Worm (Caenorhabditis elegans) whole organism, late embryonic: ENCODE measurements around the gene nas-20.

Experiments used
- C08G9.2 ChIP-seq: sonication (generic microtip); optimal IDR thresholded peaks from 2 replicates; lab custom pipeline; 2016; ENCODE audit warnings: mild to moderate bottlenecking, missing genetic modification characterization, moderate library complexity, missing compliant biosample characterization
- C38D4.7 ChIP-seq: fragments of 200-800 bp; sonication (Bioruptor generic); optimal IDR thresholded peaks from 2 replicates; lab custom pipeline; 2018; ENCODE audit warnings: mild to moderate bottlenecking, missing genetic modification characterization, moderate library complexity, missing compliant biosample characterization
- K02D7.2 ChIP-seq: sonication (generic microtip); optimal IDR thresholded peaks from 2 replicates; lab custom pipeline; 2017; ENCODE audit warnings: mild to moderate bottlenecking, missing genetic modification characterization, missing compliant biosample characterization
- K09A11.1 ChIP-seq: sonication (generic microtip); optimal IDR thresholded peaks from 2 replicates; lab custom pipeline; 2017; ENCODE audit warnings: antibody characterized with exemption, mild to moderate bottlenecking, missing genetic modification characterization, missing compliant biosample characterization; ENCODE audit not compliant: insufficient read depth
- T23F11.4 ChIP-seq: fragments of 200-800 bp; sonication (Bioruptor generic); optimal IDR thresholded peaks from 2 replicates; lab custom pipeline; 2018; ENCODE audit warnings: mild to moderate bottlenecking, missing genetic modification characterization, missing compliant biosample characterization
- Y22D7AL.16 ChIP-seq: sonication (generic microtip); optimal IDR thresholded peaks from 2 replicates; lab custom pipeline; 2016; ENCODE audit warnings: missing genetic modification characterization, missing compliant biosample characterization
- ama-1 ChIP-seq: fragments of 150-350 bp; optimal IDR thresholded peaks from 2 replicates; lab custom pipeline; 2014
- ceh-14 ChIP-seq: sonication (generic microtip); optimal IDR thresholded peaks from 2 replicates; lab custom pipeline; 2016; ENCODE audit warnings: missing genotype, missing genetic modification characterization, missing compliant biosample characterization
- ceh-18 ChIP-seq: sonication (generic microtip); optimal IDR thresholded peaks from 2 replicates; lab custom pipeline; 2016; ENCODE audit warnings: missing genetic modification characterization, missing compliant biosample characterization
- ceh-19 ChIP-seq: fragments of 200-800 bp; sonication (Bioruptor generic); optimal IDR thresholded peaks from 2 replicates; lab custom pipeline; 2018; ENCODE audit warnings: mild to moderate bottlenecking, missing genetic modification characterization, missing compliant biosample characterization
- ceh-2 ChIP-seq: sonication (generic microtip); optimal IDR thresholded peaks from 2 replicates; lab custom pipeline; 2016; ENCODE audit warnings: missing genotype, missing genetic modification characterization, missing compliant biosample characterization
- ceh-24 ChIP-seq: sonication (generic microtip); optimal IDR thresholded peaks from 2 replicates; lab custom pipeline; 2016; ENCODE audit warnings: mild to moderate bottlenecking, missing genetic modification characterization, missing compliant biosample characterization
- ceh-30 ChIP-seq: fragments of 150-350 bp; optimal IDR thresholded peaks from 2 replicates; lab custom pipeline; 2014; ENCODE audit warnings: missing biosample characterization, missing genetic modification characterization
- ceh-31 ChIP-seq: sonication (generic microtip); optimal IDR thresholded peaks from 2 replicates; lab custom pipeline; 2016; ENCODE audit warnings: missing genetic modification characterization, missing compliant biosample characterization
- ceh-45 ChIP-seq: fragments of 200-800 bp; sonication (Bioruptor generic); IDR thresholded peaks from 2 replicates; pipeline ENCODE4 v1.3.6; 2022; ENCODE audit warnings: missing genetic modification reagents, missing genetic modification characterization, missing compliant biosample characterization
- ceh-48 ChIP-seq: sonication (generic microtip); optimal IDR thresholded peaks from 2 replicates; lab custom pipeline; 2016; ENCODE audit warnings: missing genetic modification characterization, inconsistent platforms, missing compliant biosample characterization
- ceh-6 ChIP-seq: fragments of 200-800 bp; sonication (Bioruptor generic); optimal IDR thresholded peaks from 2 replicates; lab custom pipeline; 2018; ENCODE audit warnings: mild to moderate bottlenecking, missing genetic modification characterization, missing compliant biosample characterization
- ceh-9 ChIP-seq: sonication (generic microtip); optimal IDR thresholded peaks from 2 replicates; lab custom pipeline; 2016; ENCODE audit warnings: mild to moderate bottlenecking, missing genetic modification characterization, inconsistent platforms, missing compliant biosample characterization
- che-1 ChIP-seq: sonication (generic microtip); optimal IDR thresholded peaks from 2 replicates; lab custom pipeline; 2016; ENCODE audit warnings: mild to moderate bottlenecking, missing genetic modification characterization, missing compliant biosample characterization
- dve-1 ChIP-seq: sonication (generic microtip); optimal IDR thresholded peaks from 2 replicates; lab custom pipeline; 2017; ENCODE audit warnings: antibody characterized with exemption, mild to moderate bottlenecking, missing genetic modification characterization, missing compliant biosample characterization
- elt-4 ChIP-seq: sonication (generic microtip); optimal IDR thresholded peaks from 2 replicates; lab custom pipeline; 2016; ENCODE audit warnings: missing genetic modification characterization, missing compliant biosample characterization
- ets-4 ChIP-seq: sonication (generic microtip); optimal IDR thresholded peaks from 2 replicates; lab custom pipeline; 2016; ENCODE audit warnings: missing genetic modification characterization, missing compliant biosample characterization
- eyg-1 ChIP-seq: sonication (generic microtip); optimal IDR thresholded peaks from 2 replicates; lab custom pipeline; 2016; ENCODE audit warnings: missing genotype, missing genetic modification characterization, missing compliant biosample characterization
- fax-1 ChIP-seq: sonication (generic microtip); optimal IDR thresholded peaks from 2 replicates; lab custom pipeline; 2016; ENCODE audit warnings: missing genotype, missing genetic modification characterization, missing compliant biosample characterization
- fkh-10 ChIP-seq: fragments of 150-350 bp; optimal IDR thresholded peaks from 2 replicates; lab custom pipeline; 2014; ENCODE audit warnings: missing biosample characterization, missing genetic modification reagents, missing genetic modification characterization
- gmeb-2 ChIP-seq: sonication (generic microtip); optimal IDR thresholded peaks from 2 replicates; lab custom pipeline; 2016; ENCODE audit warnings: missing genetic modification characterization, inconsistent platforms, missing compliant biosample characterization
- hlh-13 ChIP-seq: fragments of 200-800 bp; sonication (Bioruptor generic); optimal IDR thresholded peaks from 2 replicates; lab custom pipeline; 2018; ENCODE audit warnings: mild to moderate bottlenecking, missing genetic modification characterization, missing compliant biosample characterization
- hlh-6 ChIP-seq: sonication (generic microtip); optimal IDR thresholded peaks from 2 replicates; lab custom pipeline; 2016; ENCODE audit warnings: missing genotype, missing genetic modification characterization, missing compliant biosample characterization
- hlh-8 ChIP-seq: sonication (generic microtip); optimal IDR thresholded peaks from 2 replicates; lab custom pipeline; 2016; ENCODE audit warnings: missing genotype, missing genetic modification characterization, missing compliant biosample characterization
- lim-6 ChIP-seq: sonication (generic microtip); optimal IDR thresholded peaks from 2 replicates; lab custom pipeline; 2016; ENCODE audit warnings: missing genetic modification characterization, missing compliant biosample characterization
- madf-2 ChIP-seq: sonication (generic microtip); optimal IDR thresholded peaks from 2 replicates; lab custom pipeline; 2017; ENCODE audit warnings: missing genetic modification characterization, missing compliant biosample characterization
- mec-3 ChIP-seq: sonication (generic microtip); optimal IDR thresholded peaks from 2 replicates; lab custom pipeline; 2016; ENCODE audit warnings: borderline replicate concordance, missing genetic modification characterization, missing compliant biosample characterization
- nfya-1 ChIP-seq: sonication (generic microtip); optimal IDR thresholded peaks from 2 replicates; lab custom pipeline; 2017; ENCODE audit warnings: missing genetic modification characterization, mild to moderate bottlenecking, missing compliant biosample characterization, antibody characterized with exemption, moderate library complexity
- nhr-232 ChIP-seq: sonication (generic microtip); optimal IDR thresholded peaks from 2 replicates; lab custom pipeline; 2016; ENCODE audit warnings: missing genetic modification characterization, missing compliant biosample characterization
- npax-4 ChIP-seq: sonication (generic microtip); optimal IDR thresholded peaks from 2 replicates; lab custom pipeline; 2016; ENCODE audit warnings: missing genetic modification characterization, missing compliant biosample characterization
- pag-3 ChIP-seq: sonication (generic microtip); optimal IDR thresholded peaks from 2 replicates; lab custom pipeline; 2016; ENCODE audit warnings: missing compliant biosample characterization, missing genetic modification characterization, borderline replicate concordance
- pat-9 ChIP-seq: fragments of 200-800 bp; sonication (Bioruptor generic); optimal IDR thresholded peaks from 2 replicates; lab custom pipeline; 2018; ENCODE audit warnings: mild to moderate bottlenecking, missing genetic modification characterization, moderate library complexity, missing compliant biosample characterization
- pha-2 ChIP-seq: sonication (generic microtip); optimal IDR thresholded peaks from 2 replicates; lab custom pipeline; 2017; ENCODE audit warnings: mild to moderate bottlenecking, missing genetic modification characterization, missing compliant biosample characterization
- pha-4 ChIP-seq: fragments of 150-350 bp; optimal IDR thresholded peaks from 2 replicates; lab custom pipeline; 2018; ENCODE audit warnings: missing biosample characterization, missing genetic modification reagents, missing genetic modification characterization
- pqm-1 ChIP-seq: sonication (generic microtip); optimal IDR thresholded peaks from 2 replicates; lab custom pipeline; 2016; ENCODE audit warnings: missing genetic modification characterization, missing compliant biosample characterization
- pros-1 ChIP-seq: fragments of 150-350 bp; optimal IDR thresholded peaks from 2 replicates; lab custom pipeline; 2014; ENCODE audit warnings: missing biosample characterization, missing genetic modification reagents, missing genetic modification characterization
- rnt-1 ChIP-seq: sonication (generic microtip); optimal IDR thresholded peaks from 2 replicates; lab custom pipeline; 2016; ENCODE audit warnings: missing genetic modification characterization, missing compliant biosample characterization
- sdc-2 ChIP-seq: sonication (generic microtip); optimal IDR thresholded peaks from 2 replicates; lab custom pipeline; 2016; ENCODE audit warnings: missing genotype, missing genetic modification characterization, missing compliant biosample characterization
- sox-2 ChIP-seq: fragments of 200-800 bp; sonication (Bioruptor generic); IDR thresholded peaks from 2 replicates; pipeline ENCODE4 v1.3.6; 2022; ENCODE audit warnings: missing genetic modification reagents, missing genetic modification characterization, missing compliant biosample characterization
- tbx-7 ChIP-seq: sonication (generic microtip); optimal IDR thresholded peaks from 2 replicates; lab custom pipeline; 2016; ENCODE audit warnings: missing genotype, missing genetic modification characterization, missing compliant biosample characterization
- unc-3 ChIP-seq, 2 experiments: fragments of 200-800 bp in 1 of 2; sonication (Bioruptor generic) in 1 of 2; sonication (generic microtip) in 1 of 2; conservative IDR thresholded peaks in 1 of 2; optimal IDR thresholded peaks in 1 of 2; 2 replicates each; pipeline versions ENCODE4 v1.3.6 to Lab custom; 2016 to 2022; ENCODE audit warnings: missing compliant biosample characterization in 2 of 2, missing genetic modification characterization in 2 of 2, missing genetic modification reagents in 1 of 2
- unc-55 ChIP-seq: sonication (generic microtip); optimal IDR thresholded peaks from 2 replicates; lab custom pipeline; 2017; ENCODE audit warnings: missing biosample characterization, missing genetic modification reagents, missing genetic modification characterization
- unc-86 ChIP-seq: sonication (generic microtip); optimal IDR thresholded peaks from 2 replicates; lab custom pipeline; 2016; ENCODE audit warnings: missing genetic modification characterization, missing compliant biosample characterization
- zip-5 ChIP-seq: sonication (generic microtip); optimal IDR thresholded peaks from 2 replicates; lab custom pipeline; 2016; ENCODE audit warnings: missing genetic modification characterization, missing compliant biosample characterization
- ztf-16 ChIP-seq: sonication (generic microtip); optimal IDR thresholded peaks from 2 replicates; lab custom pipeline; 2017; ENCODE audit warnings: missing genetic modification characterization, missing compliant biosample characterization

The nas-20 gene

ce11 chrV:11472209-11472608, at the start of gene nas-20, which contains the start of gene nas-21:
Gene nas-20 (minus strand): TSS chrV:11472309.
Gene nas-21 (plus strand): TSS chrV:11472564.
- TF ChIP-seq eyg-1 = no peak
- TF ChIP-seq sdc-2 (tag; lab: Kevin White, UChicago) = no peak
- TF ChIP-seq rnt-1 (tag; lab: Kevin White, UChicago) = no peak
- TF ChIP-seq fkh-10 (GFP tag; lab: Kevin White, UChicago) = no peak
- TF ChIP-seq npax-4 (tag; lab: Kevin White, UChicago) = no peak
- TF ChIP-seq ceh-30 (tag; lab: Kevin White, UChicago) = no peak
- no peak for TF ChIP-seq elt-4 (tag; lab: Kevin White, UChicago)

- TF ChIP-seq rnt-1 (tag; lab: Kevin White, UChicago) = peak; percentile 25
- no peak for TF ChIP-seq lim-6 (tag; lab: Kevin White, UChicago)
- peak; percentile 73 for TF ChIP-seq nfya-1
- no peak for TF ChIP-seq fkh-10 (GFP tag; lab: Kevin White, UChicago)
- peak; percentile 27 for TF ChIP-seq dve-1 (tag; lab: Kevin White, UChicago)
- peak; percentile 32 for TF ChIP-seq pat-9 (tag; lab: Kevin White, UChicago)
- TF ChIP-seq npax-4 (tag; lab: Kevin White, UChicago) = no peak
- TF ChIP-seq fax-1 (tag; lab: Kevin White, UChicago) = no peak
- no peak for TF ChIP-seq ama-1 (lab: Kevin White, UChicago)
- no peak for TF ChIP-seq ceh-2
- peak; percentile 30 for TF ChIP-seq C38D4.7 (GFP tag; lab: Kevin White, UChicago)
- TF ChIP-seq che-1 (tag; lab: Kevin White, UChicago) = peak; percentile 63
- no peak for TF ChIP-seq Y22D7AL.16 (tag; lab: Kevin White, UChicago)
- peak; percentile 16 for TF ChIP-seq tbx-7
- peak; percentile 36 for TF ChIP-seq ceh-14 (tag; lab: Kevin White, UChicago)
- TF ChIP-seq K02D7.2 (tag; lab: Kevin White, UChicago) = no peak
- TF ChIP-seq pag-3 = no peak
- peak; percentile 50; the same call in 1 of the 2 replicates for TF ChIP-seq unc-3 (GFP tag; conservative IDR thresholded peaks at IDR 0.05; lab: Robert Waterston, UW)
- TF ChIP-seq unc-3 (tag; optimal IDR thresholded peaks at IDR 0.05; lab: Kevin White, UChicago) = peak; percentile 49
- peak; percentile 53 for TF ChIP-seq unc-55 (GFP tag; lab: Kevin White, UChicago)
- TF ChIP-seq ztf-16 (tag; lab: Kevin White, UChicago) = peak; percentile 57
- peak; percentile 50 for TF ChIP-seq gmeb-2 (tag; lab: Kevin White, UChicago)
- TF ChIP-seq ceh-24 = no peak
- TF ChIP-seq ceh-9 (tag; lab: Kevin White, UChicago) = no peak
- no peak for TF ChIP-seq ceh-6 (GFP tag; lab: Kevin White, UChicago)
- no peak for TF ChIP-seq hlh-6 (tag; lab: Kevin White, UChicago)
- TF ChIP-seq ceh-45 (GFP tag; lab: Robert Waterston, UW) = no peak
- no peak for TF ChIP-seq hlh-13 (GFP tag; lab: Kevin White, UChicago)
- TF ChIP-seq ceh-48 (tag; lab: Kevin White, UChicago) = peak; percentile 33
- no peak for TF ChIP-seq nhr-232 (tag; lab: Kevin White, UChicago)
- no peak for TF ChIP-seq mec-3 (tag; lab: Kevin White, UChicago)
- no peak for TF ChIP-seq C08G9.2 (tag; lab: Kevin White, UChicago)
- TF ChIP-seq ceh-19 (GFP tag; lab: Kevin White, UChicago) = no peak
- peak; percentile 33 for TF ChIP-seq K09A11.1 (tag; lab: Kevin White, UChicago)
- TF ChIP-seq ceh-31 = peak; percentile 43
- no peak for TF ChIP-seq pha-4
- no peak for TF ChIP-seq pqm-1 (tag; lab: Kevin White, UChicago)
- TF ChIP-seq unc-86 (tag; lab: Kevin White, UChicago) = peak; percentile 52
- 0 out of 2 replicates have a peak, but pooled peaks have one; percentile 33 for TF ChIP-seq sox-2 (GFP tag; lab: Robert Waterston, UW)
- TF ChIP-seq pros-1 (tag; lab: Kevin White, UChicago) = no peak
- no peak for TF ChIP-seq T23F11.4 (GFP tag; lab: Kevin White, UChicago)
- peak; percentile 42 for TF ChIP-seq madf-2 (tag; lab: Kevin White, UChicago)
- no peak for TF ChIP-seq sdc-2 (tag; lab: Kevin White, UChicago)
- TF ChIP-seq zip-5 (tag; lab: Kevin White, UChicago) = peak; percentile 9
- TF ChIP-seq ets-4 (tag; lab: Kevin White, UChicago) = peak; percentile 9
- TF ChIP-seq pha-2 (tag; lab: Kevin White, UChicago) = no peak
- peak; percentile 30 for TF ChIP-seq ceh-18 (tag; lab: Kevin White, UChicago)
- TF ChIP-seq hlh-8 (tag; lab: Kevin White, UChicago) = no peak
Observed at ce11 chrV:11521448-11521847, 49.3 kb upstream of the nas-20 start, which contains the start of gene pafo-1. Gene pafo-1 (plus strand): TSS chrV:11521703.
